Worm (Caenorhabditis elegans) whole organism, L3 larva: ENCODE measurements around the gene ubc-6.
A peak's percentile ranks its signal among the peaks of the same experiment; 100 is the strongest.
"Not testable (repeated sequence)": the region's sequence is repeated elsewhere in the genome, so short reads cannot be mapped to it uniquely, and the experiment has no call there.

ENCODE experiments used
- R02D3.7 ChIP-seq: fragments of 150-350 bp; optimal IDR thresholded peaks from 2 replicates; lab custom pipeline; 2014; ENCODE audit warnings: missing biosample characterization, missing genetic modification characterization
- ZK546.5 ChIP-seq: sonication (generic microtip); optimal IDR thresholded peaks from 2 replicates; lab custom pipeline; 2017; ENCODE audit warnings: missing biosample characterization, missing genetic modification characterization
- aly-2 ChIP-seq: fragments of 150-350 bp; optimal IDR thresholded peaks from 2 replicates; lab custom pipeline; 2014; ENCODE audit warnings: missing biosample characterization, missing genetic modification characterization
- ceh-16 ChIP-seq: sonication (generic microtip); optimal IDR thresholded peaks from 2 replicates; lab custom pipeline; 2017; ENCODE audit warnings: missing biosample characterization, missing genetic modification characterization
- ceh-28 ChIP-seq: fragments of 150-350 bp; optimal IDR thresholded peaks from 2 replicates; lab custom pipeline; 2014; ENCODE audit warnings: missing biosample characterization, missing genetic modification reagents, missing genetic modification characterization
- ceh-82 ChIP-seq: fragments of 150-350 bp; optimal IDR thresholded peaks from 2 replicates; lab custom pipeline; 2014; ENCODE audit warnings: missing biosample characterization, missing genetic modification characterization
- ceh-9 ChIP-seq: sonication (generic microtip); optimal IDR thresholded peaks from 2 replicates; lab custom pipeline; 2018; ENCODE audit warnings: missing biosample characterization, missing genetic modification characterization
- daf-12 ChIP-seq: fragments of 150-350 bp; optimal IDR thresholded peaks from 2 replicates; lab custom pipeline; 2014; ENCODE audit warnings: missing biosample characterization, missing genetic modification reagents, missing genetic modification characterization
- egl-27 ChIP-seq: sonication (generic microtip); optimal IDR thresholded peaks from 4 replicates; lab custom pipeline; 2017; ENCODE audit warnings: missing biosample characterization, missing genetic modification reagents, missing genetic modification characterization
- elt-1 ChIP-seq: fragments of 150-350 bp; optimal IDR thresholded peaks from 2 replicates; lab custom pipeline; 2014; ENCODE audit warnings: missing biosample characterization, missing genetic modification characterization
- elt-2 ChIP-seq: sonication (generic microtip); optimal IDR thresholded peaks from 2 replicates; lab custom pipeline; 2016; ENCODE audit warnings: missing genetic modification reagents, mild to moderate bottlenecking, missing genetic modification characterization, missing compliant biosample characterization
- fkh-10 ChIP-seq: sonication (generic microtip); optimal IDR thresholded peaks from 2 replicates; lab custom pipeline; 2017; ENCODE audit warnings: missing biosample characterization, missing genetic modification reagents, missing genetic modification characterization
- fkh-2 ChIP-seq: fragments of 150-350 bp; optimal IDR thresholded peaks from 2 replicates; lab custom pipeline; 2014; ENCODE audit warnings: missing biosample characterization, missing genetic modification reagents, missing genetic modification characterization
- hmg-11 ChIP-seq: sonication (generic microtip); optimal IDR thresholded peaks from 2 replicates; lab custom pipeline; 2016; ENCODE audit warnings: missing genetic modification characterization, missing compliant biosample characterization
- jun-1 ChIP-seq: fragments of 150-350 bp; optimal IDR thresholded peaks from 2 replicates; lab custom pipeline; 2014; ENCODE audit warnings: missing biosample characterization, missing genetic modification reagents, missing genetic modification characterization
- lin-15B ChIP-seq: fragments of 150-350 bp; optimal IDR thresholded peaks from 2 replicates; lab custom pipeline; 2014; ENCODE audit warnings: missing biosample characterization, missing genetic modification characterization
- mdl-1 ChIP-seq: fragments of 150-350 bp; optimal IDR thresholded peaks from 2 replicates; lab custom pipeline; 2014; ENCODE audit warnings: missing biosample characterization, missing genetic modification characterization
- mml-1 ChIP-seq: fragments of 150-350 bp; sonication (generic microtip); optimal IDR thresholded peaks from 3 replicates; lab custom pipeline; 2014; ENCODE audit warnings: missing biosample characterization, missing genetic modification characterization
- nfya-1 ChIP-seq: sonication (generic microtip); optimal IDR thresholded peaks from 2 replicates; lab custom pipeline; 2017; ENCODE audit warnings: missing genetic modification characterization, mild to moderate bottlenecking, missing compliant biosample characterization, antibody characterized with exemption, moderate library complexity; ENCODE audit not compliant: insufficient read depth
- nhr-11 ChIP-seq: fragments of 150-350 bp; optimal IDR thresholded peaks from 2 replicates; lab custom pipeline; 2014; ENCODE audit warnings: missing biosample characterization, missing genetic modification characterization
- nhr-23 ChIP-seq: fragments of 150-350 bp; optimal IDR thresholded peaks from 2 replicates; lab custom pipeline; 2014; ENCODE audit warnings: missing biosample characterization, missing genetic modification reagents, missing genetic modification characterization
- nhr-25 ChIP-seq: sonication (generic microtip); optimal IDR thresholded peaks from 2 replicates; lab custom pipeline; 2017; ENCODE audit warnings: missing biosample characterization, missing genetic modification characterization
- nhr-28 ChIP-seq: fragments of 150-350 bp; optimal IDR thresholded peaks from 2 replicates; lab custom pipeline; 2014; ENCODE audit warnings: missing biosample characterization, missing genetic modification characterization
- nhr-43 ChIP-seq: sonication (generic microtip); optimal IDR thresholded peaks from 2 replicates; lab custom pipeline; 2016; ENCODE audit warnings: mild to moderate bottlenecking, missing genetic modification characterization, missing compliant biosample characterization; ENCODE audit not compliant: poor library complexity, severe bottlenecking
- nhr-77 ChIP-seq: fragments of 150-350 bp; optimal IDR thresholded peaks from 2 replicates; lab custom pipeline; 2014; ENCODE audit warnings: missing biosample characterization, missing genetic modification characterization
- pha-4 ChIP-seq: fragments of 150-350 bp; optimal IDR thresholded peaks from 2 replicates; lab custom pipeline; 2014; ENCODE audit warnings: missing biosample characterization, missing genetic modification reagents, missing genetic modification characterization
- pqm-1 ChIP-seq: fragments of 150-350 bp; optimal IDR thresholded peaks from 2 replicates; lab custom pipeline; 2017; ENCODE audit warnings: missing biosample characterization, missing genetic modification characterization, inconsistent platforms
- snpc-4 ChIP-seq: fragments of 150-350 bp; optimal IDR thresholded peaks from 2 replicates; lab custom pipeline; 2014; ENCODE audit warnings: missing biosample characterization, missing genetic modification characterization
- tbx-2 ChIP-seq: sonication (generic microtip); optimal IDR thresholded peaks from 2 replicates; lab custom pipeline; 2016; ENCODE audit warnings: mild to moderate bottlenecking, missing genetic modification characterization, missing compliant biosample characterization
- unc-39 ChIP-seq: sonication (generic microtip); optimal IDR thresholded peaks from 4 replicates; lab custom pipeline; 2017; ENCODE audit warnings: missing biosample characterization, missing genetic modification characterization
- zag-1 ChIP-seq: fragments of 150-350 bp; optimal IDR thresholded peaks from 2 replicates; lab custom pipeline; 2014; ENCODE audit warnings: missing biosample characterization, missing genetic modification characterization
- ztf-11 ChIP-seq: fragments of 150-350 bp; optimal IDR thresholded peaks from 2 replicates; lab custom pipeline; 2014; ENCODE audit warnings: missing biosample characterization, missing genetic modification characterization
- ztf-4 ChIP-seq: fragments of 150-350 bp; optimal IDR thresholded peaks from 2 replicates; lab custom pipeline; 2014; ENCODE audit warnings: missing biosample characterization, missing genetic modification characterization

Gene ubc-6

ce11 chrII:7434958-7435357 lies 44.0 kb upstream of the ubc-6 start, which contains the start of gene K02A2.1:
Gene K02A2.1, plus strand, starts transcription at chrII:7435258.
- not testable (repeated sequence) for TF ChIP-seq R02D3.7; unc-39 (tag; lab: Kevin White, UChicago); elt-1 (tag; lab: Kevin White, UChicago)

- TF ChIP-seq nfya-1 (tag; lab: Kevin White, UChicago): no peak
- TF ChIP-seq mdl-1 (tag; lab: Kevin White, UChicago): no peak
Measured at ce11 chrII:7456184-7456583, 22.8 kb upstream of the ubc-6 start, which contains the start of gene D1022.3. Gene D1022.3, minus strand, starts transcription at chrII:7456284.

DNA sequence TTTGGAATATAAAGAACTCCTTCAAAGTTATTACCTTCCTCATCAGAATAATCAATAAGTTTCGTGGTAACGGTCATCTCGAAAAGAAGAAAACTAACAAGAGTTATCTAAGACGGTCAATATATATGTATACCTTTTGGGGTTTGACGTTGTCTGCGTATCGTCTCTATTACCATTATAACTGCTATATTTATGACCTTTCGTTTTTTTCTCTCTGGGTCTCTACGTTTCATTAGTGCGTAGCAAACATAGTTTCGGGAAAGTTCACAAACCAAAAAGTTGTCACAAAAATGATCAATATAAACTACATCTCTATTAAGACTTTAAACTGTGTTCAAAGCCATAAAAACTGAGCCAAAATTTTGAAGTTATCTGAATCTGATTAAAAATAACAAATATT lies 21.8 kb upstream of the ubc-6 start, which contains the start of gene D1022.4:
TSS of gene D1022.4 (minus strand) at position 83 of the 400 bp plus-strand sequence.
- peak; percentile 42 for TF ChIP-seq elt-2 (tag; lab: Kevin White, UChicago)
- TF ChIP-seq mdl-1 (tag; lab: Kevin White, UChicago): no peak
- TF ChIP-seq nhr-28: no peak
- TF ChIP-seq daf-12 (tag; lab: Kevin White, UChicago): no peak
- TF ChIP-seq jun-1 (tag; lab: Kevin White, UChicago): no peak
- no peak for TF ChIP-seq fkh-10 (GFP tag; lab: Kevin White, UChicago)
- no peak for TF ChIP-seq nhr-25 (tag; lab: Kevin White, UChicago)
- no peak for TF ChIP-seq ceh-9 (tag; lab: Kevin White, UChicago)
- no peak for TF ChIP-seq fkh-2 (tag; lab: Kevin White, UChicago)
- TF ChIP-seq nhr-23 (tag; lab: Kevin White, UChicago): peak; percentile 13
- no peak for TF ChIP-seq ceh-16
- no peak for TF ChIP-seq snpc-4 (tag; lab: Kevin White, UChicago)
- no peak for TF ChIP-seq ceh-82 (tag; lab: Kevin White, UChicago)
- no peak for TF ChIP-seq nhr-77 (tag; lab: Kevin White, UChicago)
- no peak for TF ChIP-seq ztf-4
- TF ChIP-seq egl-27 (tag; lab: Kevin White, UChicago): no peak
- TF ChIP-seq pqm-1 (tag; lab: Kevin White, UChicago): peak; percentile 4
- TF ChIP-seq ztf-11: no peak
- TF ChIP-seq ceh-28 (tag; lab: Kevin White, UChicago): peak; percentile 22
- no peak for TF ChIP-seq aly-2
- TF ChIP-seq zag-1 (tag; lab: Kevin White, UChicago): no peak
- TF ChIP-seq pha-4 (tag; lab: Kevin White, UChicago): peak; percentile 70

- TF ChIP-seq pha-4 (tag; lab: Kevin White, UChicago) (no peak), tbx-2 (tag; lab: Kevin White, UChicago) (no peak), mml-1 (tag; lab: Kevin White, UChicago) (no peak), egl-27 (tag; lab: Kevin White, UChicago) (no peak), nhr-25 (tag; lab: Kevin White, UChicago) (no peak), ztf-11 (no peak), lin-15B (tag; lab: Kevin White, UChicago) (no peak), ZK546.5 (no peak), R02D3.7 (no peak), hmg-11 (no peak), pqm-1 (tag; lab: Kevin White, UChicago) (no peak), fkh-2 (tag; lab: Kevin White, UChicago) (no peak), nhr-43 (tag; lab: Kevin White, UChicago) (no peak), nhr-23 (tag; lab: Kevin White, UChicago) (no peak), elt-1 (tag; lab: Kevin White, UChicago) (no peak), unc-39 (tag; lab: Kevin White, UChicago) (no peak), nhr-11 (tag; lab: Kevin White, UChicago) (no peak)
- TF ChIP-seq, all 47 proteins: peak for 0
Measured at ce11 chrII:7458706-7459105, 20.3 kb upstream of the ubc-6 start, which contains the start of gene D1022.5. Gene D1022.5, minus strand, starts transcription at chrII:7458806.

- TF ChIP-seq egl-27 (tag; lab: Kevin White, UChicago): no peak
- TF ChIP-seq nfya-1 (tag; lab: Kevin White, UChicago): no peak
- TF ChIP-seq lin-15B (tag; lab: Kevin White, UChicago): no peak
- TF ChIP-seq elt-2 (tag; lab: Kevin White, UChicago): no peak
Measured at ce11 chrII:7459205-7459604, 19.8 kb upstream of the ubc-6 start, which contains the start of gene D1022.2. Gene D1022.2, plus strand, starts transcription at chrII:7459505.
